Worm (Caenorhabditis elegans): ENCODE results near the gene sorf-1.

DNA sequence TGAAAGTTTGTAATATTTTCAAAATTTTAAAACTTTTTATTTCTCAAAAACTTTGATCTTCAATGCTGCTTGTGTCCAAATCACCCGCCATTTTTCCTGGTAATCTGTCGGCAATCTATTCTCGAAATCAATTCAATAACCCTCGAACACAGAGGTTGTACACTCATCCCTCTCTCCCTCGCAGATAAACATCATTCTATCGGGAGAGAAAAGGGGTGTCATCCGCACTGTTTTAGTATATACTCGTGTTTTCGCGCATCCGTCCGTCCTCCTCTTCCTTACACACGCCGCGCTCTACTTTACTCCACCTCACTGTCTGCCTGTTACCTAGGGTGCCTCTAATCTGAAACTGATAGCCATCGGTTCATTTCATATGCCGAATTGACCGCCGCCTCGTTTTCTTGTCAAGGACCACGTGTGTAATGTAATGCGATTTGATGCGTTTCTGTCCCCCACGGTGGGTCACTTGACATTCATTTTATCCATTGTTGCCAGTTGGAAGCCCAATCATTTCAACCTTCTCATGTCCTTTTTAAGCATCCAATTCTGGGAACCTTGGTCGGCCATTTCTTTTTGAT lies 35.3 kb downstream of the sorf-1 start:
- TF ChIP-seq daf-16 (GFP tag; optimal IDR thresholded peaks at IDR 0.05) (no peak), daf-16 (tag; optimal IDR thresholded peaks at IDR 0.05) (no peak), pha-4 (GFP tag; IDR thresholded peaks at IDR 0.05) (no peak), pha-4 (tag; optimal IDR thresholded peaks at IDR 0.05) (no peak), unc-62 (GFP tag; optimal IDR thresholded peaks at IDR 0.05 in 1 of 2) (no peak), unc-62 (tag; optimal IDR thresholded peaks at IDR 0.05) (no peak), mep-1 (tag; optimal IDR thresholded peaks at IDR 0.05) (no peak), nhr-77 (tag; optimal IDR thresholded peaks at IDR 0.05) (no peak), fos-1 (tag; optimal IDR thresholded peaks at IDR 0.05) (no peak), ZK546.5 (tag; optimal IDR thresholded peaks at IDR 0.05) (no peak), nhr-76 (tag; optimal IDR thresholded peaks at IDR 0.05) (no peak), ama-1 (optimal IDR thresholded peaks at IDR 0.05) (no peak), ceh-82 (tag; optimal IDR thresholded peaks at IDR 0.05) (no peak)

Measured in whole organism, L4 larva.